Fruit fly (Drosophila melanogaster) whole organism: ENCODE results near the gene GstZ1.

Source experiments
- CG8478 ChIP-seq: fragments of >200 bp; optimal IDR thresholded peaks from 2 replicates; lab custom pipeline; 2018; ENCODE audit warnings: inconsistent platforms
- Dll ChIP-seq: fragments of >200 bp; optimal IDR thresholded peaks from 2 replicates; lab custom pipeline; 2017
- EcR ChIP-seq, 2 experiments: fragments of >200 bp; optimal IDR thresholded peaks; 2 replicates each; lab custom pipeline; 2017; ENCODE audit warnings: missing biosample characterization in 2 of 2, missing genetic modification characterization in 2 of 2, missing genetic modification reagents in 2 of 2
- pan ChIP-seq: fragments of >200 bp; optimal IDR thresholded peaks from 2 replicates; lab custom pipeline; 2017
- psq ChIP-seq: fragments of >200 bp; optimal IDR thresholded peaks from 2 replicates; lab custom pipeline; 2017
- usp ChIP-seq: fragments of >200 bp; optimal IDR thresholded peaks from 2 replicates; lab custom pipeline; 2017; ENCODE audit warnings: missing biosample characterization, missing genetic modification characterization, mixed read lengths

- TF ChIP-seq pan (lab: Kevin White, UChicago) (no peak), EcR (GFP tag; optimal IDR thresholded peaks at IDR 0.05; lab: Kevin White, UChicago) (peak in 1 of 2 experiments; percentile 42), CG8478 (lab: Kevin White, UChicago) (no peak), psq (lab: Kevin White, UChicago) (no peak), usp (no peak), Dll (no peak)
Measured at dm6 chr3R:9459385-9460285, 3.3 kb upstream of the GstZ1 start.
